Worm (Caenorhabditis elegans): Measurements from ENCODE around the gene T05A7.13.

T05A7.13 gene

DNA sequence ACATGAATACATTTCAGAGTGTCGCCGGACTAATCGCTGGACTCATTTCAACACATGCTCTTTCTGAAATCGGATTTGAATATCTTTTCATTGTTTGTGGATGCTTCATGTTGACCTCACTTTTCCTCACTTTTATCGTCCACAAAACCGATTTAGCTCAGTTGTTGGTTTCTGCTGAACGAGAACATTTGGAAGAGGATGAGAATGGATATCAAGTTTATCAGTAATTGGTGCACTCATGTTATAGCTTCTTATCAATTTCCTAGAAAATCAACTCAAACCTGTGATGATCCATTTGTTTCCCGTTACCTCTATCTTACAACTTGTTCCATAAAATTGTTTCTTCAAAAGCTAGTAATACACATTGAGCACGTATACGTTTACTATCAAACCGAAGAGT, 34.9 kb upstream of the T05A7.13 start (continued):
- TF ChIP-seq madf-3 (GFP tag; IDR thresholded peaks at IDR 0.05) (no peak), F52B5.7 (tag; optimal IDR thresholded peaks at IDR 0.05) (no peak), ama-1 (optimal IDR thresholded peaks at IDR 0.05) (no peak), ama-1 (GFP tag; optimal IDR thresholded peaks at IDR 0.05) (no peak), B0035.1 (tag; optimal IDR thresholded peaks at IDR 0.05) (no peak), mxl-1 (tag; optimal IDR thresholded peaks at IDR 0.05) (no peak), madf-8 (GFP tag; conservative IDR thresholded peaks at IDR 0.05) (no peak; the same call in 1 of the 2 replicates), fkh-3 (tag; optimal IDR thresholded peaks at IDR 0.05) (no peak), chd-7 (tag; optimal IDR thresholded peaks at IDR 0.05) (no peak), F10E7.11 (tag; optimal IDR thresholded peaks at IDR 0.05) (no peak), F22D6.2 (tag; optimal IDR thresholded peaks at IDR 0.05) (no peak), snpc-1.3 (tag; optimal IDR thresholded peaks at IDR 0.05; ENCODE audit: insufficient read depth) (no peak), bed-1 (GFP tag; IDR thresholded peaks at IDR 0.05) (no peak), lir-1 (GFP tag; conservative IDR thresholded peaks at IDR 0.05) (no peak), athp-1 (tag; optimal IDR thresholded peaks at IDR 0.05) (peak; percentile 40), unc-62 (GFP tag; optimal IDR thresholded peaks at IDR 0.05) (no peak), ceh-27 (GFP tag; optimal IDR thresholded peaks at IDR 0.05) (no peak), F55B11.4 (tag; optimal IDR thresholded peaks at IDR 0.05; ENCODE audit: borderline replicate concordance, insufficient read depth) (no peak), nhr-27 (tag; optimal IDR thresholded peaks at IDR 0.05) (peak; percentile 56), egl-18 (GFP tag; IDR thresholded peaks at IDR 0.05) (no peak), ztf-28 (GFP tag; IDR thresholded peaks at IDR 0.05) (no peak), nhr-90 (tag; optimal IDR thresholded peaks at IDR 0.05) (no peak), Y79H2A.3 (GFP tag; conservative IDR thresholded peaks at IDR 0.05) (no peak), F37B4.10 (GFP tag; IDR thresholded peaks at IDR 0.05) (no peak), B0261.1 (tag; optimal IDR thresholded peaks at IDR 0.05) (no peak), ceh-91 (GFP tag; IDR thresholded peaks at IDR 0.05) (no peak), B0336.3 (GFP tag; IDR thresholded peaks at IDR 0.05) (peak; percentile 65), ceh-58 (GFP tag; IDR thresholded peaks at IDR 0.05) (no peak), lsy-27 (tag; optimal IDR thresholded peaks at IDR 0.05; ENCODE audit: borderline replicate concordance, insufficient read depth) (no peak), pbrm-1 (GFP tag; IDR thresholded peaks at IDR 0.05) (0 out of 2 replicates have a peak, but pooled peaks have one; percentile 22), hmg-20 (GFP tag; IDR thresholded peaks at IDR 0.05) (no peak), nfya-1 (tag; optimal IDR thresholded peaks at IDR 0.05; ENCODE audit: borderline replicate concordance, insufficient read depth) (no peak), K12H6.12 (tag; optimal IDR thresholded peaks at IDR 0.05) (no peak), hmg-1.2 (GFP tag; IDR thresholded peaks at IDR 0.05) (no peak), ztf-25 (GFP tag; IDR thresholded peaks at IDR 0.05) (no peak), Y95B8A.8 (GFP tag; IDR thresholded peaks at IDR 0.05) (no peak), F57A8.1 (GFP tag; optimal IDR thresholded peaks at IDR 0.05) (no peak), ekl-4 (GFP tag; IDR thresholded peaks at IDR 0.05) (peak; percentile 56; the same call in 1 of the 2 replicates), dpff-1 (tag; optimal IDR thresholded peaks at IDR 0.05) (no peak), hrde-1 (tag; optimal IDR thresholded peaks at IDR 0.05; ENCODE audit: borderline replicate concordance) (peak; percentile 86), tlf-1 (GFP tag; optimal IDR thresholded peaks at IDR 0.05) (no peak), F23B12.7 (tag; optimal IDR thresholded peaks at IDR 0.05; ENCODE audit: insufficient read depth) (no peak), nfya-2 (GFP tag; IDR thresholded peaks at IDR 0.05) (no peak), T26A5.8 (tag; optimal IDR thresholded peaks at IDR 0.05) (no peak), efl-1 (GFP tag; optimal IDR thresholded peaks at IDR 0.05) (no peak), C06A6.2 (GFP tag; conservative IDR thresholded peaks at IDR 0.05) (no peak), Y56A3A.18 (GFP tag; IDR thresholded peaks at IDR 0.05) (no peak), aptf-2 (GFP tag; conservative IDR thresholded peaks at IDR 0.05) (no peak), ztf-26 (tag; optimal IDR thresholded peaks at IDR 0.05) (no peak), ceh-100 (GFP tag; IDR thresholded peaks at IDR 0.05) (no peak)
